Worm (Caenorhabditis elegans) whole organism, late embryonic: ENCODE results near the gene F46F2.3.

ENCODE experiments used
- ceh-2 ChIP-seq: sonication (generic microtip); optimal IDR thresholded peaks from 2 replicates; lab custom pipeline; 2016; ENCODE audit warnings: missing genotype, missing genetic modification characterization, missing compliant biosample characterization
- ceh-6 ChIP-seq: fragments of 200-800 bp; sonication (Bioruptor generic); optimal IDR thresholded peaks from 2 replicates; lab custom pipeline; 2018; ENCODE audit warnings: mild to moderate bottlenecking, missing genetic modification characterization, missing compliant biosample characterization
- dve-1 ChIP-seq: sonication (generic microtip); optimal IDR thresholded peaks from 2 replicates; lab custom pipeline; 2017; ENCODE audit warnings: antibody characterized with exemption, mild to moderate bottlenecking, missing genetic modification characterization, missing compliant biosample characterization
- ets-4 ChIP-seq: sonication (generic microtip); optimal IDR thresholded peaks from 2 replicates; lab custom pipeline; 2016; ENCODE audit warnings: missing genetic modification characterization, missing compliant biosample characterization
- hlh-30 ChIP-seq: sonication (generic microtip); optimal IDR thresholded peaks from 2 replicates; lab custom pipeline; 2017; ENCODE audit warnings: antibody characterized with exemption, missing genetic modification characterization, missing compliant biosample characterization; ENCODE audit not compliant: insufficient read depth
- mec-3 ChIP-seq: sonication (generic microtip); optimal IDR thresholded peaks from 2 replicates; lab custom pipeline; 2016; ENCODE audit warnings: borderline replicate concordance, missing genetic modification characterization, missing compliant biosample characterization
- nfya-1 ChIP-seq: sonication (generic microtip); optimal IDR thresholded peaks from 2 replicates; lab custom pipeline; 2017; ENCODE audit warnings: missing genetic modification characterization, mild to moderate bottlenecking, missing compliant biosample characterization, antibody characterized with exemption, moderate library complexity
- rnt-1 ChIP-seq: sonication (generic microtip); optimal IDR thresholded peaks from 2 replicates; lab custom pipeline; 2016; ENCODE audit warnings: missing genetic modification characterization, missing compliant biosample characterization
- ttx-3 ChIP-seq: sonication (generic microtip); optimal IDR thresholded peaks from 2 replicates; lab custom pipeline; 2016; ENCODE audit warnings: missing genetic modification reagents, missing genetic modification characterization, missing compliant biosample characterization
- unc-3 ChIP-seq, 2 experiments: fragments of 200-800 bp in 1 of 2; sonication (Bioruptor generic) in 1 of 2; sonication (generic microtip) in 1 of 2; conservative IDR thresholded peaks in 1 of 2; optimal IDR thresholded peaks in 1 of 2; 2 replicates each; pipeline versions ENCODE4 v1.3.6 to Lab custom; 2016 to 2022; ENCODE audit warnings: missing compliant biosample characterization in 2 of 2, missing genetic modification characterization in 2 of 2, missing genetic modification reagents in 1 of 2
- unc-55 ChIP-seq: sonication (generic microtip); optimal IDR thresholded peaks from 2 replicates; lab custom pipeline; 2017; ENCODE audit warnings: missing biosample characterization, missing genetic modification reagents, missing genetic modification characterization

DNA sequence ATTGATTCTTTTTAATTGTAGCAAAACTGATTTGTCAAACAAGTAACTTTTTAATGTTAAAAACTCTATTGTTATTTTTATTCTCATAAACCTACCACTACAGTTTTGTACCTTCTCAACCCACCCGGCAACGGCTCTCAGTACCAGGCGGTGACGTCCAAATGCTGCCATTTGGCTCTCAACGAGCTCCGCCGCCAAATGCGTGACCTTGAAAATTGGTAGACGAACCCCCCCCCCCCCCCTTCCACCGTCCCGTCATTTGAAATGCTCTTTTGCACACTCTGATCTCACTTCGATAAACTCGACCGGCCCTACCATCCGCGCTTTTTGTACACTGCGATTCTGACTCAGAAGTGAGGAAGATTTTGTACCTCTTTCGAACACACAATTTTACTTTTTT lies 48.6 kb upstream of the F46F2.3 start:
- TF ChIP-seq ets-4 (tag; lab: Kevin White, UChicago) (no peak), ceh-6 (GFP tag; lab: Kevin White, UChicago) (no peak), ttx-3 (tag; lab: Kevin White, UChicago) (no peak), nfya-1 (tag; lab: Kevin White, UChicago) (no peak), ceh-2 (tag; lab: Kevin White, UChicago) (no peak), hlh-30 (tag; lab: Kevin White, UChicago) (no peak), dve-1 (no peak), unc-55 (GFP tag; lab: Kevin White, UChicago) (no peak), mec-3 (tag; lab: Kevin White, UChicago) (no peak), rnt-1 (tag; lab: Kevin White, UChicago) (no peak), unc-3 (GFP tag; conservative IDR thresholded peaks at IDR 0.05; lab: Robert Waterston, UW) (no peak), unc-3 (tag; optimal IDR thresholded peaks at IDR 0.05; lab: Kevin White, UChicago) (no peak)
